Worm (Caenorhabditis elegans): ENCODE measurements around the gene C07E3.9.

The C07E3.9 gene

DNA sequence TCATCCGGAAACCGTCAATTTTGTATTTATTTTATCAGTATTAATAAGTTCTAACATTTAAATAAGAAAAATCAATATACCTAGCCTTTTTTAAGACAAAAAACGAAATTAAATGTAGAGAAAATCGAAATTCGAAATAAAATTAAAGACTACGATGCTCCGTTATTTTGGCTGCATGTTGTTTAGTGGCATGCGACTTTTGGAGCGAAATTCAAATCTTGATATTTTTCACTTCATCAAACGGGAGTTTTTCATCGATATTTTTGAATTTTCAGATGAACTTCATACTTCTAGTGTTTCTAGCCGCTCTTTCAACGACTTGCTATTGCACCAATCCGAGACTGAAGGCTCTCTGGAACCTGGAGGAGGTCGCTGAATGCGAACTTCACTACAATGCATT is at the start of gene C07E3.9:
Gene C07E3.9, plus strand, starts transcription at position 270 of the 400 bp plus-strand sequence.
- TF ChIP-seq lin-54 (GFP tag; optimal IDR thresholded peaks at IDR 0.05) (peak; percentile 79), efl-1 (GFP tag; optimal IDR thresholded peaks at IDR 0.05) (peak; percentile 53), lin-35 (GFP tag; optimal IDR thresholded peaks at IDR 0.05) (peak in 1 of 3 experiments; percentile 58), dpl-1 (GFP tag; optimal IDR thresholded peaks at IDR 0.05) (peak; percentile 66), mcd-1 (GFP tag; IDR thresholded peaks at IDR 0.05) (no peak), attf-3 (GFP tag; conservative IDR thresholded peaks at IDR 0.05) (peak; percentile 90)

DNA sequence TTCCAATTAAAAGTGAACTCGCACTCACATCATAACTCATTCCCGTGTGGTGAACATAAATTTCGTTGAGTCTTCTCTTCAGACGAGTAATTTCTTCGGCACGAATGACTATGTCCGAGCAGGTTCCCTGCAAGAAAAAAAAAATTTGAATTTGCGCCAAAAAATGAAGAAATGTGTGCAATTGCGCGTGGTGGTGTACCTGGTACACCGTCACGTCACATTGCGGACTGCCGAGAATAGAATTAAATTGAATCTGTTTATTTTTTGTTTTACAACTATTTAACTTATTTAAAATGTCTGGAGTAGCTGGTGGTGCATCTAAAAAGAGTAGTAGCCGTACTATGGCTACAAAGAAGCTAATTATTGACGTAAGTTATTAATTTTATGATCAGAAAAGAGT is 49.6 kb upstream of the C07E3.9 start, which contains the start of gene mdt-22:
Gene mdt-22, plus strand, starts transcription at position 263 of the 400 bp plus-strand sequence.
- TF ChIP-seq egrh-3 (GFP tag; IDR thresholded peaks at IDR 0.05) (no peak), ceh-40 (GFP tag; IDR thresholded peaks at IDR 0.05) (no peak), F57A8.1 (GFP tag; optimal IDR thresholded peaks at IDR 0.05) (no peak), ztf-18 (tag; optimal IDR thresholded peaks at IDR 0.05) (peak; percentile 60), xnd-1 (tag; optimal IDR thresholded peaks at IDR 0.05) (peak; percentile 45), madf-3 (GFP tag; IDR thresholded peaks at IDR 0.05) (peak; percentile 85), hsf-1 (GFP tag; IDR thresholded peaks at IDR 0.05) (peak; percentile 58; the same call in 1 of the 2 replicates), D2030.7 (GFP tag; IDR thresholded peaks at IDR 0.05) (peak; percentile 58; the same call in 1 of the 2 replicates), zim-3 (tag; optimal IDR thresholded peaks at IDR 0.05) (no peak), let-607 (tag; optimal IDR thresholded peaks at IDR 0.05) (peak in 1 of 2 experiments; percentile 49), snpc-3.4 (tag; optimal IDR thresholded peaks at IDR 0.05) (peak; percentile 23), K11D2.4 (GFP tag; IDR thresholded peaks at IDR 0.05) (peak; percentile 73), efl-1 (GFP tag; optimal IDR thresholded peaks at IDR 0.05) (peak; percentile 81), Y79H2A.3 (GFP tag; conservative IDR thresholded peaks at IDR 0.05) (0 out of 2 replicates have a peak, but pooled peaks have one; percentile 41), pbrm-1 (GFP tag; IDR thresholded peaks at IDR 0.05) (peak; percentile 66), snpc-1.1 (tag; optimal IDR thresholded peaks at IDR 0.05; ENCODE audit: insufficient read depth) (no peak), lin-40 (tag; optimal IDR thresholded peaks at IDR 0.05) (peak; percentile 65), nfyb-1 (GFP tag; IDR thresholded peaks at IDR 0.05) (peak; percentile 86), lin-26 (GFP tag; IDR thresholded peaks at IDR 0.05) (peak; percentile 63), rec-8 (tag; optimal IDR thresholded peaks at IDR 0.05) (peak in 1 of 2 experiments; percentile 2), ZK185.1 (tag; optimal IDR thresholded peaks at IDR 0.05; ENCODE audit: poor library complexity, severe bottlenecking) (peak; percentile 66), F52B5.7 (tag; optimal IDR thresholded peaks at IDR 0.05) (peak; percentile 41), ekl-4 (GFP tag; IDR thresholded peaks at IDR 0.05) (peak; percentile 82), K12H6.12 (tag; optimal IDR thresholded peaks at IDR 0.05) (peak; percentile 50), F23B12.7 (tag; optimal IDR thresholded peaks at IDR 0.05; ENCODE audit: insufficient read depth) (peak; percentile 42), hmg-1.2 (GFP tag; IDR thresholded peaks at IDR 0.05) (peak; percentile 55), ceh-100 (GFP tag; IDR thresholded peaks at IDR 0.05) (peak; percentile 71), lir-1 (GFP tag; conservative IDR thresholded peaks at IDR 0.05) (peak; percentile 60; the same call in 1 of the 2 replicates), ceh-27 (GFP tag; optimal IDR thresholded peaks at IDR 0.05) (peak; percentile 64), madf-8 (GFP tag; conservative IDR thresholded peaks at IDR 0.05) (peak; percentile 28; the same call in 1 of the 2 replicates), snpc-4 (GFP tag; optimal IDR thresholded peaks at IDR 0.05) (peak; percentile 19), snpc-4 (tag; optimal IDR thresholded peaks at IDR 0.05) (peak; percentile 42 to 70 (median 62)), ztf-22 (GFP tag; optimal IDR thresholded peaks at IDR 0.05) (no peak), mcd-1 (GFP tag; IDR thresholded peaks at IDR 0.05) (peak; percentile 78), tlf-1 (GFP tag; optimal IDR thresholded peaks at IDR 0.05) (peak; percentile 60), attf-3 (GFP tag; conservative IDR thresholded peaks at IDR 0.05) (peak; percentile 55; the same call in 1 of the 2 replicates), lin-54 (GFP tag; optimal IDR thresholded peaks at IDR 0.05) (peak; percentile 96), Y53G8AR.9 (GFP tag; conservative IDR thresholded peaks at IDR 0.05) (no peak), cebp-1 (GFP tag; IDR thresholded peaks at IDR 0.05) (peak; percentile 34; the same call in 1 of the 2 replicates), cebp-1 (tag; optimal IDR thresholded peaks at IDR 0.05) (peak; percentile 74), zfh-2 (GFP tag; conservative IDR thresholded peaks at IDR 0.05) (no peak), nhr-120 (GFP tag; IDR thresholded peaks at IDR 0.05) (no peak)
